Worm (Caenorhabditis elegans) whole organism, L1 larva: ENCODE results near the gene rsef-1.
A peak's percentile ranks its signal among the peaks of the same experiment; 100 is the strongest.

Source experiments
- C04F5.9 ChIP-seq: sonication (generic microtip); optimal IDR thresholded peaks from 2 replicates; lab custom pipeline; 2016; ENCODE audit warnings: missing genetic modification characterization, missing compliant biosample characterization
- C16A3.4 ChIP-seq: fragments of 150-350 bp; optimal IDR thresholded peaks from 2 replicates; lab custom pipeline; 2014; ENCODE audit warnings: missing biosample characterization, missing genetic modification characterization
- C34B4.2 ChIP-seq: sonication (generic microtip); optimal IDR thresholded peaks from 2 replicates; lab custom pipeline; 2017; ENCODE audit warnings: mild to moderate bottlenecking, missing genetic modification characterization, missing compliant biosample characterization
- alr-1 ChIP-seq: fragments of 200-800 bp; sonication (Bioruptor generic); optimal IDR thresholded peaks from 2 replicates; lab custom pipeline; 2018; ENCODE audit warnings: borderline replicate concordance, mild to moderate bottlenecking, missing genetic modification characterization, missing compliant biosample characterization
- ceh-63 ChIP-seq: fragments of 200-800 bp; sonication (Bioruptor generic); optimal IDR thresholded peaks from 2 replicates; lab custom pipeline; 2018; ENCODE audit warnings: mild to moderate bottlenecking, missing genetic modification characterization, missing compliant biosample characterization
- ceh-8 ChIP-seq: fragments of 200-800 bp; sonication (Bioruptor generic); optimal IDR thresholded peaks from 2 replicates; lab custom pipeline; 2018; ENCODE audit warnings: mild to moderate bottlenecking, missing genetic modification characterization, moderate library complexity, missing compliant biosample characterization
- ces-1 ChIP-seq: fragments of 150-350 bp; optimal IDR thresholded peaks from 2 replicates; lab custom pipeline; 2014; ENCODE audit warnings: missing biosample characterization, missing genetic modification reagents, missing genetic modification characterization
- dpl-1 ChIP-seq, 3 experiments: fragments of 150-350 bp in 2 of 3; sonication (generic microtip) in 1 of 3; optimal IDR thresholded peaks; 2 replicates each; lab custom pipeline; 2014 to 2017; ENCODE audit warnings: missing biosample characterization in 3 of 3, missing genetic modification characterization in 3 of 3, missing genetic modification reagents in 3 of 3
- efl-1 ChIP-seq, 4 experiments: fragments of 150-350 bp; optimal IDR thresholded peaks in 3 of 4; peaks in 1 of 4; 1 replicate in 1 of 4; 2 replicates in 3 of 4; lab custom pipeline; 2014; ENCODE audit warnings: missing biosample characterization in 2 of 4, missing genetic modification characterization in 2 of 4, missing genetic modification reagents in 2 of 4
- efl-3 ChIP-seq: fragments of 200-800 bp; sonication (Bioruptor generic); optimal IDR thresholded peaks from 2 replicates; lab custom pipeline; 2018; ENCODE audit warnings: mild to moderate bottlenecking, missing genetic modification characterization, missing compliant biosample characterization
- egl-13 ChIP-seq: sonication (generic microtip); optimal IDR thresholded peaks from 2 replicates; lab custom pipeline; 2016; ENCODE audit warnings: missing genotype, missing genetic modification reagents, missing genetic modification characterization, missing compliant biosample characterization
- egl-27 ChIP-seq, 2 experiments: fragments of 150-350 bp in 1 of 2; sonication (generic microtip); optimal IDR thresholded peaks; 3 replicates each; lab custom pipeline; 2017 to 2018; ENCODE audit warnings: missing biosample characterization in 2 of 2, missing genetic modification characterization in 2 of 2, missing genetic modification reagents in 2 of 2
- elt-3 ChIP-seq, 6 experiments: fragments of 150-350 bp in 1 of 6; sonication (generic microtip); optimal IDR thresholded peaks; 2 replicates each; lab custom pipeline; 2017 to 2018; ENCODE audit warnings: missing biosample characterization in 6 of 6, missing genetic modification characterization in 6 of 6, inconsistent platforms in 1 of 6
- ets-5 ChIP-seq: fragments of 200-800 bp; sonication (Bioruptor generic); IDR thresholded peaks from 2 replicates; pipeline ENCODE4 v1.3.6; 2022; ENCODE audit warnings: missing genetic modification characterization, missing compliant biosample characterization
- fkh-4 ChIP-seq: sonication (generic microtip); optimal IDR thresholded peaks from 2 replicates; lab custom pipeline; 2016; ENCODE audit warnings: missing compliant biosample characterization, missing genetic modification characterization, borderline replicate concordance
- hlh-4 ChIP-seq: sonication (generic microtip); optimal IDR thresholded peaks from 2 replicates; lab custom pipeline; 2016; ENCODE audit warnings: mild to moderate bottlenecking, missing genetic modification characterization, missing compliant biosample characterization
- jun-1 ChIP-seq: fragments of 150-350 bp; optimal IDR thresholded peaks from 2 replicates; lab custom pipeline; 2014; ENCODE audit warnings: missing biosample characterization, missing genetic modification reagents, missing genetic modification characterization
- lin-13 ChIP-seq: fragments of 150-350 bp; optimal IDR thresholded peaks from 2 replicates; lab custom pipeline; 2014; ENCODE audit warnings: missing biosample characterization, missing genetic modification reagents, missing genetic modification characterization
- lin-35 ChIP-seq, 2 experiments: fragments of 150-350 bp; optimal IDR thresholded peaks; 2 replicates each; lab custom pipeline; 2014; ENCODE audit warnings: missing biosample characterization in 2 of 2, missing genetic modification characterization in 2 of 2, missing genetic modification reagents in 2 of 2
- lin-39 ChIP-seq: fragments of 150-350 bp; optimal IDR thresholded peaks from 2 replicates; lab custom pipeline; 2014; ENCODE audit warnings: missing biosample characterization, missing genetic modification reagents, missing genetic modification characterization
- mdl-1 ChIP-seq, 2 experiments: fragments of 150-350 bp; optimal IDR thresholded peaks; 2 replicates each; lab custom pipeline; 2014 to 2017; ENCODE audit warnings: missing biosample characterization in 2 of 2, missing genetic modification characterization in 2 of 2, inconsistent platforms in 1 of 2
- mef-2 ChIP-seq: fragments of 150-350 bp; optimal IDR thresholded peaks from 2 replicates; lab custom pipeline; 2014; ENCODE audit warnings: missing biosample characterization, missing genetic modification characterization
- nhr-12 ChIP-seq: sonication (generic microtip); optimal IDR thresholded peaks from 2 replicates; lab custom pipeline; 2017; ENCODE audit warnings: missing biosample characterization, missing genetic modification characterization
- nhr-20 ChIP-seq: sonication (generic microtip); optimal IDR thresholded peaks from 2 replicates; lab custom pipeline; 2016; ENCODE audit warnings: mild to moderate bottlenecking, missing genetic modification characterization, missing compliant biosample characterization
- nhr-28 ChIP-seq: fragments of 150-350 bp; optimal IDR thresholded peaks from 2 replicates; lab custom pipeline; 2014; ENCODE audit warnings: missing biosample characterization, missing genetic modification characterization
- nhr-47 ChIP-seq: sonication (generic microtip); optimal IDR thresholded peaks from 2 replicates; lab custom pipeline; 2016; ENCODE audit warnings: mild to moderate bottlenecking, missing genetic modification characterization, moderate library complexity, missing compliant biosample characterization
- nhr-71 ChIP-seq: sonication (generic microtip); optimal IDR thresholded peaks from 2 replicates; lab custom pipeline; 2016; ENCODE audit warnings: mild to moderate bottlenecking, missing genetic modification characterization, moderate library complexity, missing compliant biosample characterization
- nhr-76 ChIP-seq: sonication (generic microtip); optimal IDR thresholded peaks from 2 replicates; lab custom pipeline; 2017; ENCODE audit warnings: missing biosample characterization, missing genetic modification characterization
- nhr-84 ChIP-seq: sonication (generic microtip); optimal IDR thresholded peaks from 2 replicates; lab custom pipeline; 2017; ENCODE audit warnings: missing biosample characterization, missing genetic modification characterization
- nhr-85 ChIP-seq: sonication (generic microtip); peaks from one replicate; lab custom pipeline; 2016; ENCODE audit warnings: missing genetic modification characterization, inconsistent platforms, missing compliant biosample characterization
- nhr-90 ChIP-seq: sonication (generic microtip); optimal IDR thresholded peaks from 2 replicates; lab custom pipeline; 2016; ENCODE audit warnings: mild to moderate bottlenecking, missing genetic modification characterization, missing compliant biosample characterization; ENCODE audit not compliant: poor library complexity
- pag-3 ChIP-seq: sonication (generic microtip); optimal IDR thresholded peaks from 2 replicates; lab custom pipeline; 2017; ENCODE audit warnings: missing genetic modification characterization, mild to moderate bottlenecking, missing compliant biosample characterization, antibody characterized with exemption, borderline replicate concordance; ENCODE audit not compliant: insufficient read depth
- pqm-1 ChIP-seq: sonication (generic microtip); optimal IDR thresholded peaks from 3 replicates; lab custom pipeline; 2017; ENCODE audit warnings: missing biosample characterization, missing genetic modification characterization
- rnt-1 ChIP-seq: sonication (generic microtip); optimal IDR thresholded peaks from 2 replicates; lab custom pipeline; 2016; ENCODE audit warnings: mild to moderate bottlenecking, missing genetic modification characterization, moderate library complexity, missing compliant biosample characterization
- skn-1 ChIP-seq: fragments of 150-350 bp; optimal IDR thresholded peaks from 2 replicates; lab custom pipeline; 2014; ENCODE audit warnings: missing biosample characterization, missing genetic modification characterization
- snpc-4 ChIP-seq: fragments of 150-350 bp; optimal IDR thresholded peaks from 2 replicates; lab custom pipeline; 2014; ENCODE audit warnings: missing biosample characterization, missing genetic modification characterization
- tlp-1 ChIP-seq: fragments of 150-350 bp; optimal IDR thresholded peaks from 2 replicates; lab custom pipeline; 2014; ENCODE audit warnings: missing biosample characterization, missing genetic modification characterization
- unc-130 ChIP-seq: fragments of 150-350 bp; optimal IDR thresholded peaks from 2 replicates; lab custom pipeline; 2017; ENCODE audit warnings: missing biosample characterization, missing genetic modification characterization, inconsistent platforms
- unc-30 ChIP-seq: sonication (generic microtip); optimal IDR thresholded peaks from 2 replicates; lab custom pipeline; 2017; ENCODE audit warnings: missing biosample characterization, missing genetic modification characterization
- unc-62 ChIP-seq: fragments of 150-350 bp; optimal IDR thresholded peaks from 2 replicates; lab custom pipeline; 2014; ENCODE audit warnings: missing biosample characterization, missing genetic modification reagents, missing genetic modification characterization
- xbp-1 ChIP-seq: sonication (generic microtip); optimal IDR thresholded peaks from 2 replicates; lab custom pipeline; 2016; ENCODE audit warnings: missing genetic modification characterization, missing compliant biosample characterization
- zag-1 ChIP-seq: fragments of 150-350 bp; optimal IDR thresholded peaks from 2 replicates; lab custom pipeline; 2014; ENCODE audit warnings: missing biosample characterization, missing genetic modification characterization
- zip-4 ChIP-seq: fragments of 200-800 bp; sonication (Bioruptor generic); optimal IDR thresholded peaks from 2 replicates; lab custom pipeline; 2018; ENCODE audit warnings: mild to moderate bottlenecking, missing genetic modification characterization, moderate library complexity, missing compliant biosample characterization
- ztf-11 ChIP-seq, 2 experiments: sonication (generic microtip); optimal IDR thresholded peaks; 2 replicates each; lab custom pipeline; 2016 to 2017; ENCODE audit warnings: missing genetic modification characterization in 2 of 2, missing biosample characterization in 1 of 2, missing compliant biosample characterization in 1 of 2
- ztf-4 ChIP-seq: fragments of 150-350 bp; optimal IDR thresholded peaks from 2 replicates; lab custom pipeline; 2014; ENCODE audit warnings: missing biosample characterization, missing genetic modification characterization

The rsef-1 gene

DNA sequence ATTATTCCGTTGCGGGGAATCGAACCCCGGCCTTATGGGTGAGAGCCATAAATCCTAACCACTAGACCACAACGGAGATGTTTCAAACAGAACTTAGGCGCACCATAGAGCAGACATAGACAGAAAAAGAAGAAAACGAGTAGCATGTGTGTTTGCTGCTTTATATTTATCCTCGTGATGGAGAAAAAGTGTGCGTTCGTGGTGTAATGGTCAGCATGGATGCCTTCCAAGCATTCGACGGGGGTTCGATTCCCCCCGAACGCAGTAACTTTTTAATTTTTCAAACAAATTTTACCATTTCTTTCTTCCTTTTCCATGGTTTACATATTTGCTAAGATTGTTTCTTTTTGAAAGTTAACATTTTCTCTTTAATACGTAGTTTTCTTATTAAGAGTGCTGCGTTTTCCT, 23.2 kb downstream of the rsef-1 start (continued):
- no peak for TF ChIP-seq alr-1
- TF ChIP-seq mef-2 (tag; lab: Kevin White, UChicago): peak; percentile 41
- TF ChIP-seq tlp-1: no peak
- TF ChIP-seq dpl-1 (GFP tag; optimal IDR thresholded peaks at IDR 0.05; lab: Kevin White, UChicago): peak; percentile 10 to 49 (median 46)
- TF ChIP-seq elt-3 (tag; optimal IDR thresholded peaks at IDR 0.05; lab: Kevin White, UChicago): peak in 3 of 6 experiments; percentile 14 to 94 (median 51)
- TF ChIP-seq ztf-11 (tag; optimal IDR thresholded peaks at IDR 0.05; lab: Kevin White, UChicago): peak; percentile 64 to 76

ce11 chrX:3034203-3034602, 25.0 kb downstream of the rsef-1 start, which contains the start of gene M02F4.2:
Gene M02F4.2, minus strand, starts transcription at chrX:3034303.
- no peak for TF ChIP-seq zip-4
- TF ChIP-seq unc-30 (tag; lab: Kevin White, UChicago): no peak
- TF ChIP-seq ceh-63 (GFP tag; lab: Kevin White, UChicago): no peak
- TF ChIP-seq skn-1 (tag; lab: Kevin White, UChicago): no peak
- no peak for TF ChIP-seq hlh-4 (tag; lab: Kevin White, UChicago)
- no peak for TF ChIP-seq lin-35 (GFP tag; optimal IDR thresholded peaks at IDR 0.05; lab: Kevin White, UChicago)

ce11 chrX:3033492-3033891, 25.7 kb downstream of the rsef-1 start:
- TF ChIP-seq hlh-4 (tag; lab: Kevin White, UChicago) (no peak), C16A3.4 (tag; lab: Kevin White, UChicago) (no peak), nhr-71 (tag; lab: Kevin White, UChicago) (no peak), nhr-28 (tag; lab: Kevin White, UChicago) (no peak), egl-13 (tag; lab: Kevin White, UChicago) (no peak), tlp-1 (no peak), nhr-76 (tag; lab: Kevin White, UChicago) (no peak), lin-13 (GFP tag; lab: Kevin White, UChicago) (no peak), C04F5.9 (tag; lab: Kevin White, UChicago) (no peak), snpc-4 (tag; lab: Kevin White, UChicago) (peak; percentile 76), fkh-4 (tag; lab: Kevin White, UChicago) (no peak), ceh-8 (GFP tag; lab: Kevin White, UChicago) (no peak), zag-1 (tag; lab: Kevin White, UChicago) (no peak), pag-3 (no peak), lin-39 (tag; lab: Kevin White, UChicago) (no peak), efl-1 (optimal IDR thresholded peaks at IDR 0.05; lab: Kevin White, UChicago) (no peak), efl-1 (GFP tag; optimal IDR thresholded peaks at IDR 0.05 in 1 of 2; lab: Kevin White, UChicago) (peak in 1 of 2 experiments; percentile 86)

DNA sequence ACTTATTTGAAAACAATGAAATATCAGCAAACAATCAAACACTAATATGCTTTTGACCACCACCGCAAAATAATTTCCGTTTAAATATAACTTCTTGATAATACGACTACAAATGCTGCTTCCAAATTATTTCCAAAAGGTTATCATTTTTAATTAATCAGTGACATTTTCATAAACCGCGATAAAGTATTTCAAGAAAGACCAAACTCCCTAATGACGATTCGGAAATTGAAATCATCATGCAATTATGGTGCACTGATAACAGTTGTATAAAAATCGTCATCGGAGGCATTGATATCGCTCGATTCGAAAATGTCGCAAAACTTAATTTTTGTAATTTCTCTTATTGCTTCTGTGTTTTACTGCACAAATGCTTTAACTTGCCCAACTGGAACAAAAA, 27.7 kb downstream of the rsef-1 start, which contains the start of gene clec-265:
TSS of gene clec-265 (plus strand) at position 300 of the 400 bp plus-strand sequence.
- TF ChIP-seq zag-1 (tag; lab: Kevin White, UChicago): no peak
- TF ChIP-seq nhr-84: no peak
- TF ChIP-seq hlh-4 (tag; lab: Kevin White, UChicago): no peak
- no peak for TF ChIP-seq efl-1 (optimal IDR thresholded peaks at IDR 0.05; lab: Kevin White, UChicago)
- no peak for TF ChIP-seq efl-1 (GFP tag; optimal IDR thresholded peaks at IDR 0.05 in 1 of 2; lab: Kevin White, UChicago)
- no peak for TF ChIP-seq mdl-1 (tag; optimal IDR thresholded peaks at IDR 0.05; lab: Kevin White, UChicago)
- TF ChIP-seq elt-3 (tag; optimal IDR thresholded peaks at IDR 0.05; lab: Kevin White, UChicago): no peak
- no peak for TF ChIP-seq ztf-4 (tag; lab: Kevin White, UChicago)
- TF ChIP-seq lin-39 (tag; lab: Kevin White, UChicago): no peak
- TF ChIP-seq C16A3.4 (tag; lab: Kevin White, UChicago): no peak
- no peak for TF ChIP-seq unc-62
- TF ChIP-seq nhr-12 (tag; lab: Kevin White, UChicago): no peak
- peak; percentile 11 for TF ChIP-seq tlp-1
- no peak for TF ChIP-seq nhr-20
- TF ChIP-seq unc-130 (tag; lab: Kevin White, UChicago): no peak
- TF ChIP-seq snpc-4 (tag; lab: Kevin White, UChicago): no peak
- TF ChIP-seq ces-1: no peak
- peak; percentile 86 for TF ChIP-seq pqm-1
- peak; percentile 14 for TF ChIP-seq jun-1
- no peak for TF ChIP-seq efl-3
- no peak for TF ChIP-seq nhr-47 (tag; lab: Kevin White, UChicago)
- no peak for TF ChIP-seq ets-5 (GFP tag; lab: Robert Waterston, UW)
- TF ChIP-seq nhr-90: peak; percentile 4
- peak; percentile 7 for TF ChIP-seq nhr-71 (tag; lab: Kevin White, UChicago)
- TF ChIP-seq nhr-85 (tag; lab: Kevin White, UChicago): no peak
- no peak for TF ChIP-seq rnt-1 (tag; lab: Kevin White, UChicago)
- TF ChIP-seq egl-27 (tag; optimal IDR thresholded peaks at IDR 0.05; lab: Kevin White, UChicago): no peak
- no peak for TF ChIP-seq xbp-1
- TF ChIP-seq C34B4.2 (tag; lab: Kevin White, UChicago): no peak
- TF ChIP-seq zip-4: no peak
